Fruit fly (Drosophila melanogaster): ENCODE data around the gene CG46440.

CG46440 gene

DNA sequence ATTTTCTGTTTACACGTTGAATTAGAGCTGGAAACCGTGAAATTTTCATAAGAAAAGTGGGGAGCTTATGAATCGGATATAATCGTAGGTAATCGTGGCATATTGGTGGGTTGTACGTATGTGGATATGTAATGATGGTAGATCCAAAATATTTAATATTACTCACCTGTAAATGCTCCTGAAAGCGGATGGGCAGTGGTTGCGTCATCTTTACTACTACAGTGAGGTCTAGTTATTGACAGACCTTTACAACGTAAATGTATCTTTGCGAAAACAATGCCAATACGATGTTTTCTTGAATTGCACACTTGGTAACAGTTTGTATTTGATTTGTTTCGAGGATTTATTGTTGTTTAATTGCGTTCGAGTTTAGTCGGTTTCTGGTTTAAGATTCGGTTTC, 23.7 kb downstream of the CG46440 start:
- TF ChIP-seq Sp1 (GFP tag; optimal IDR thresholded peaks at IDR 0.05) (no peak), lola (GFP tag; optimal IDR thresholded peaks at IDR 0.05) (no peak), CrebA (GFP tag; optimal IDR thresholded peaks at IDR 0.05; ENCODE audit: borderline replicate concordance) (no peak), Hr78 (GFP tag; optimal IDR thresholded peaks at IDR 0.05) (no peak), Myc (optimal IDR thresholded peaks at IDR 0.05) (no peak), brk (GFP tag; optimal IDR thresholded peaks at IDR 0.05) (no peak), dl (GFP tag; optimal IDR thresholded peaks at IDR 0.05; ENCODE audit: insufficient read depth in 1 of 2, partially characterized antibody in 2 of 2) (no peak), HLH106 (tag; optimal IDR thresholded peaks at IDR 0.05) (no peak), jim (GFP tag; optimal IDR thresholded peaks at IDR 0.05) (no peak), Hr83 (GFP tag; optimal IDR thresholded peaks at IDR 0.05; ENCODE audit: poor library complexity, severe bottlenecking) (no peak), tai (GFP tag; optimal IDR thresholded peaks at IDR 0.05) (no peak), pan (optimal IDR thresholded peaks at IDR 0.05) (no peak)

DNA sequence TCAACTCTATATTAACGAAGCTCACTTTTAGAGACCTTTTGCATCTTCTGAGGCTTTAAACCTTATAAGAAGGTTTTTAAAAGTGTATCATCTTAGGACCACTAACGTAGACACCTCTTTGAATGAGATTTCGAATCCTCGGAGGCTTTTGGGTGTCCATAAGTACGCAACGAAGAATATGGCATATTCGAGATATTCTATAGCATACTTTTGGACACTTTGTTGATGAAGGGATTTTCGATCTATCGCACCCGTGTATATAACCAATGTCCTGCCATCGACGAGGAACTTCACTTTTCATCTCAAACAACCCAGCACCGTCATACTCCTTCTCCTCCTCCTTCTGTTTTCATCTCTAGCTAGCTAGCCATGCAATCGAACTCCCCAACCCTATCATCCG, 35.3 kb downstream of the CG46440 start:
- TF ChIP-seq sv (GFP tag; optimal IDR thresholded peaks at IDR 0.05) (no peak), Rel (GFP tag; optimal IDR thresholded peaks at IDR 0.05) (no peak), Rel (tag; optimal IDR thresholded peaks at IDR 0.05) (no peak), Mio (GFP tag; optimal IDR thresholded peaks at IDR 0.05) (no peak), pan (optimal IDR thresholded peaks at IDR 0.05) (no peak), Myc (optimal IDR thresholded peaks at IDR 0.05) (no peak), N (GFP tag; optimal IDR thresholded peaks at IDR 0.05) (no peak), Abd-B (GFP tag; optimal IDR thresholded peaks at IDR 0.05) (no peak), dl (GFP tag; optimal IDR thresholded peaks at IDR 0.05; ENCODE audit: insufficient read depth in 1 of 2, partially characterized antibody in 2 of 2) (no peak), brk (GFP tag; optimal IDR thresholded peaks at IDR 0.05) (no peak), CrebA (GFP tag; optimal IDR thresholded peaks at IDR 0.05; ENCODE audit: borderline replicate concordance) (no peak), Dif (GFP tag; optimal IDR thresholded peaks at IDR 0.05; ENCODE audit: partially characterized antibody) (no peak), Hr78 (GFP tag; optimal IDR thresholded peaks at IDR 0.05) (no peak), GATAd (GFP tag; optimal IDR thresholded peaks at IDR 0.05) (no peak), usp (GFP tag; optimal IDR thresholded peaks at IDR 0.05) (no peak), ey (GFP tag; optimal IDR thresholded peaks at IDR 0.05) (no peak), Dfd (GFP tag; optimal IDR thresholded peaks at IDR 0.05) (no peak), woc (GFP tag; optimal IDR thresholded peaks at IDR 0.05) (no peak), OdsH (GFP tag; optimal IDR thresholded peaks at IDR 0.05) (no peak)

DNA sequence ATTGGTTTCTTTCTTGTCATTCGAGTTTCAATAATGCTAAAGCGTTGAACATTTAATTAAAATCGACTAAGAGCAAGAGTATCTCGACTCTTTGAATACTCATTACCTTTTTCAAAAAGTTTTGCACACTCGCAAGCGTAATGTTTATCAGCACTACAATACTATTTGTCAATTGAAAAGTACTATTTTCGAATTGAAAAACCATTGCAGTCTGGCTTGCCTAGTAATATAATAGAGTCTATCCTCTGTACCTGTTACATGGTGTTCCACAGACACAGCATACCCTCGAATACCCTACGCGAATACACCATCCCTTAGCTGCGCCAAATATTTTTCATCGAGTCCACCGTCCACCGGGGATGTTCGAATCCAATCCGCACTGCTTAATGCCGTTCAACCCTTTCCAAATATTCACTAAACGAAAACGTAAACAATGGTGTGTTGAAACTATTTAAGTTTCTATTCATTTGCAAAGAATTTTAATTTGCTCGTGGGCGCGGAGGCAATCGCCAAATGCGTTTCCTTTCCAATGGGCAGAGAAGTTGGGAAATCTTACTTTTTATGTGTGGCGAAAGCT, 38.9 kb downstream of the CG46440 start:
- TF ChIP-seq foxo (GFP tag; optimal IDR thresholded peaks at IDR 0.05) (peak in 1 of 2 experiments; percentile 20), Abd-B (GFP tag; optimal IDR thresholded peaks at IDR 0.05) (no peak), HLH106 (tag; optimal IDR thresholded peaks at IDR 0.05) (peak; percentile 5), Vsx2 (GFP tag; optimal IDR thresholded peaks at IDR 0.05; ENCODE audit: partially characterized antibody) (no peak), jim (GFP tag; optimal IDR thresholded peaks at IDR 0.05) (no peak), woc (GFP tag; optimal IDR thresholded peaks at IDR 0.05) (peak; percentile 34), CG32264 (GFP tag; optimal IDR thresholded peaks at IDR 0.05) (no peak)

DNA sequence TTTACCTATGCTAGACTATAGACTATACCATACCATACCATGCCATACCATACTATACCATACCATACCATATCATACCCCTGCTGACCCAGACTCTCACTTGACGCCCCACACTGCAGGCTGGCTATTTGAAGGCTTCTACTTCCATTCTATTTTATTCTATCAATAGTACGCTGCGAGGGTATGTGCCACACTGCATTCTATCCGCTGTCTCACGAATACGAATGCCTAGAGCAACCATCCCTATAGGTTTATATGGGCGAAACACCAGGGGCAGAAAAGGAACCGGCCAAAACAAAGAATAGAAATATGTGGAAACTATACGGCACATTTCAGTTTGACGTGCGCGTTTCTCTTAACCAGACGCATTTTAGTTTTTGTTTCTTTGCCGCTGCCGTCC, 39.8 kb downstream of the CG46440 start:
- TF ChIP-seq br (GFP tag; optimal IDR thresholded peaks at IDR 0.05) (no peak), jim (GFP tag; optimal IDR thresholded peaks at IDR 0.05) (no peak), rgr (GFP tag; optimal IDR thresholded peaks at IDR 0.05) (no peak), dmrt93B (GFP tag; optimal IDR thresholded peaks at IDR 0.05) (no peak), foxo (GFP tag; optimal IDR thresholded peaks at IDR 0.05) (no peak), usp (GFP tag; optimal IDR thresholded peaks at IDR 0.05) (no peak), Mio (GFP tag; optimal IDR thresholded peaks at IDR 0.05) (no peak), Jra (GFP tag; optimal IDR thresholded peaks at IDR 0.05) (no peak), Rel (GFP tag; optimal IDR thresholded peaks at IDR 0.05) (no peak), Rel (tag; optimal IDR thresholded peaks at IDR 0.05) (no peak)

DNA sequence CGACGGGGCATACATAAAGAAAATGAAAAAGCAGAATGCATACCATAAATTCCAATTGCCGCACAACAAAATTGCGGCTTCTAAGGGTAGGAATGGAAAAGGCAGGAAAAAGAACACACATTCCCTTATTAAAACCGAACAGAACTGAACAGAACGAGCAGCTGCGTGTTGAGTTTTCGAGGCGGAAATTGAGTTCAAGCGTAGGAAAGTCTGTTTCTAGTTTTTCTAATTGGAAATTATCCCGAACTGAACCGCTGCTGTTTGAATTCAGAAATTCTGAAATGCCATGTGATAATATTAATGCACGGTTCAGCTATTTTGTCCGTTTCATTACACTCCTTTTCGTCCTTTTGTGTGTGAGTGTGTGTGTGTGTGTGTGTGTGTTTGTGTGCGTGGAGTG, 40.7 kb downstream of the CG46440 start:
- TF ChIP-seq Dfd (GFP tag; optimal IDR thresholded peaks at IDR 0.05) (peak; percentile 36), brk (GFP tag; optimal IDR thresholded peaks at IDR 0.05) (no peak)

Measured in whole organism, wandering third instar larva.